Worm (Caenorhabditis elegans) whole organism, L4 larva: Measurements from ENCODE around the gene F54F2.9.

ENCODE experiments used
- D1046.2 ChIP-seq: fragments of 200-800 bp; sonication (Bioruptor generic); IDR thresholded peaks from 2 replicates; pipeline ENCODE4 v1.3.6; 2022; ENCODE audit warnings: missing genetic modification characterization, missing compliant biosample characterization
- T26A8.4 ChIP-seq: fragments of 200-800 bp; sonication (Bioruptor generic); IDR thresholded peaks from 2 replicates; pipeline ENCODE4 v1.3.6; 2022; ENCODE audit warnings: missing genetic modification characterization, missing compliant biosample characterization
- Y5F2A.4 ChIP-seq: fragments of 200-800 bp; sonication (Bioruptor generic); optimal IDR thresholded peaks from 2 replicates; lab custom pipeline; 2018; ENCODE audit warnings: mild to moderate bottlenecking, missing genetic modification characterization, missing compliant biosample characterization
- ZK337.2 ChIP-seq: fragments of 200-800 bp; sonication (Bioruptor generic); IDR thresholded peaks from 2 replicates; pipeline ENCODE4 v1.3.6; 2022; ENCODE audit warnings: missing genetic modification reagents, missing genetic modification characterization, missing compliant biosample characterization
- aly-2 ChIP-seq: sonication (generic microtip); optimal IDR thresholded peaks from 2 replicates; lab custom pipeline; 2018; ENCODE audit warnings: missing biosample characterization, missing genetic modification characterization
- arid-1 ChIP-seq: fragments of 200-800 bp; sonication (Bioruptor generic); conservative IDR thresholded peaks from 2 replicates; pipeline ENCODE4 v1.3.6; 2022; ENCODE audit warnings: missing genetic modification reagents, missing genetic modification characterization, missing compliant biosample characterization
- attf-4 ChIP-seq: sonication (generic microtip); optimal IDR thresholded peaks from 3 replicates; lab custom pipeline; 2017; ENCODE audit warnings: missing biosample characterization, missing genetic modification characterization
- ceh-28 ChIP-seq: fragments of 150-350 bp; optimal IDR thresholded peaks from 2 replicates; lab custom pipeline; 2014; ENCODE audit warnings: missing biosample characterization, missing genetic modification reagents, missing genetic modification characterization
- ceh-32 ChIP-seq: sonication (generic microtip); optimal IDR thresholded peaks from 2 replicates; lab custom pipeline; 2016; ENCODE audit warnings: mild to moderate bottlenecking, missing genetic modification characterization, missing compliant biosample characterization; ENCODE audit not compliant: poor library complexity
- ceh-44 ChIP-seq: fragments of 200-800 bp; sonication (Bioruptor generic); IDR thresholded peaks from 2 replicates; pipeline ENCODE4 v1.3.6; 2022; ENCODE audit warnings: missing genetic modification reagents, missing genetic modification characterization, missing compliant biosample characterization
- ces-1 ChIP-seq: fragments of 150-350 bp; sonication (generic microtip); optimal IDR thresholded peaks from 4 replicates; lab custom pipeline; 2014; ENCODE audit warnings: missing biosample characterization, missing genetic modification reagents, missing genetic modification characterization
- cey-2 ChIP-seq: sonication (generic microtip); optimal IDR thresholded peaks from 3 replicates; lab custom pipeline; 2017; ENCODE audit warnings: missing genetic modification characterization, mild to moderate bottlenecking, missing compliant biosample characterization, antibody characterized with exemption, borderline replicate concordance; ENCODE audit not compliant: insufficient read depth
- ctbp-1 ChIP-seq: fragments of 200-800 bp; sonication (Bioruptor generic); IDR thresholded peaks from 2 replicates; pipeline ENCODE4 v1.3.6; 2022; ENCODE audit warnings: missing genetic modification reagents, missing genetic modification characterization, missing compliant biosample characterization
- daf-12 ChIP-seq: fragments of 150-350 bp; optimal IDR thresholded peaks from 2 replicates; lab custom pipeline; 2014; ENCODE audit warnings: missing biosample characterization, missing genetic modification reagents, missing genetic modification characterization
- daf-16 ChIP-seq, 3 experiments: sonication (generic microtip); optimal IDR thresholded peaks; 2 replicates each; lab custom pipeline; 2016 to 2017; ENCODE audit warnings: missing genetic modification characterization in 3 of 3, missing genetic modification reagents in 3 of 3, mild to moderate bottlenecking in 2 of 3, missing compliant biosample characterization in 2 of 3, missing biosample characterization in 1 of 3, moderate library complexity in 1 of 3
- dmd-6 ChIP-seq: fragments of 200-800 bp; sonication (Bioruptor generic); IDR thresholded peaks from 2 replicates; pipeline ENCODE4 v1.3.6; 2022; ENCODE audit warnings: missing genetic modification reagents, missing genetic modification characterization, missing compliant biosample characterization
- dmd-8 ChIP-seq: fragments of 200-800 bp; sonication (Bioruptor generic); IDR thresholded peaks from 2 replicates; pipeline ENCODE4 v1.3.6; 2022; ENCODE audit warnings: missing genetic modification characterization, missing compliant biosample characterization
- dpl-1 ChIP-seq: fragments of 150-350 bp; optimal IDR thresholded peaks from 2 replicates; lab custom pipeline; 2014; ENCODE audit warnings: missing biosample characterization, missing genetic modification reagents, missing genetic modification characterization
- duxl-1 ChIP-seq: sonication (generic microtip); optimal IDR thresholded peaks from 2 replicates; lab custom pipeline; 2016; ENCODE audit warnings: mild to moderate bottlenecking, missing genetic modification characterization, moderate library complexity, missing compliant biosample characterization; ENCODE audit not compliant: poor library complexity
- dve-1 ChIP-seq: sonication (generic microtip); optimal IDR thresholded peaks from 2 replicates; lab custom pipeline; 2017; ENCODE audit warnings: antibody characterized with exemption, mild to moderate bottlenecking, missing genetic modification characterization, missing compliant biosample characterization; ENCODE audit not compliant: insufficient read depth
- egl-43 ChIP-seq: fragments of 200-800 bp; sonication (Bioruptor generic); IDR thresholded peaks from 2 replicates; pipeline ENCODE4 v1.3.6; 2022; ENCODE audit warnings: missing genetic modification reagents, missing genetic modification characterization, missing compliant biosample characterization
- fos-1 ChIP-seq: fragments of 150-350 bp; optimal IDR thresholded peaks from 2 replicates; lab custom pipeline; 2014; ENCODE audit warnings: missing biosample characterization, missing genetic modification characterization
- gei-8 ChIP-seq: fragments of 200-800 bp; sonication (Bioruptor generic); optimal IDR thresholded peaks from 2 replicates; lab custom pipeline; 2018; ENCODE audit warnings: mild to moderate bottlenecking, missing genetic modification characterization, missing compliant biosample characterization
- hlh-11 ChIP-seq: fragments of 200-800 bp; sonication (Bioruptor generic); optimal IDR thresholded peaks from 2 replicates; lab custom pipeline; 2018; ENCODE audit warnings: mild to moderate bottlenecking, missing genetic modification characterization, missing compliant biosample characterization
- hlh-30 ChIP-seq: sonication (generic microtip); optimal IDR thresholded peaks from 2 replicates; lab custom pipeline; 2017; ENCODE audit warnings: antibody characterized with exemption, mild to moderate bottlenecking, missing genetic modification characterization, missing compliant biosample characterization; ENCODE audit not compliant: insufficient read depth
- jun-1 ChIP-seq: fragments of 150-350 bp; optimal IDR thresholded peaks from 2 replicates; lab custom pipeline; 2014; ENCODE audit warnings: missing biosample characterization, missing genetic modification reagents, missing genetic modification characterization
- lim-7 ChIP-seq: fragments of 200-800 bp; sonication (Bioruptor generic); IDR thresholded peaks from 2 replicates; pipeline ENCODE4 v1.3.6; 2022; ENCODE audit warnings: missing genetic modification characterization, missing compliant biosample characterization
- lin-13 ChIP-seq: fragments of 150-350 bp; optimal IDR thresholded peaks from 2 replicates; lab custom pipeline; 2014; ENCODE audit warnings: missing biosample characterization, missing genetic modification reagents, missing genetic modification characterization
- lin-15B ChIP-seq: fragments of 150-350 bp; sonication (generic microtip); optimal IDR thresholded peaks from 3 replicates; lab custom pipeline; 2014; ENCODE audit warnings: missing biosample characterization, missing genetic modification characterization
- lin-29 ChIP-seq: fragments of 200-800 bp; sonication (Bioruptor generic); IDR thresholded peaks from 2 replicates; pipeline ENCODE4 v1.3.6; 2022; ENCODE audit warnings: missing genetic modification reagents, missing genetic modification characterization, missing compliant biosample characterization
- mdt-29 ChIP-seq: fragments of 200-800 bp; sonication (Bioruptor generic); IDR thresholded peaks from 2 replicates; pipeline ENCODE4 v1.3.6; 2022; ENCODE audit warnings: missing genetic modification reagents, missing genetic modification characterization, missing compliant biosample characterization
- mes-2 ChIP-seq: sonication (generic microtip); optimal IDR thresholded peaks from 2 replicates; lab custom pipeline; 2016; ENCODE audit warnings: missing genotype, mild to moderate bottlenecking, missing genetic modification characterization, missing compliant biosample characterization; ENCODE audit not compliant: poor library complexity, severe bottlenecking
- nhr-42 ChIP-seq: fragments of 200-800 bp; sonication (Bioruptor generic); IDR thresholded peaks from 2 replicates; pipeline ENCODE4 v1.3.6; 2022; ENCODE audit warnings: missing genetic modification characterization, missing compliant biosample characterization
- nhr-6 ChIP-seq: fragments of 150-350 bp; optimal IDR thresholded peaks from 2 replicates; lab custom pipeline; 2014; ENCODE audit warnings: missing biosample characterization, missing genetic modification characterization
- nhr-76 ChIP-seq: fragments of 150-350 bp; optimal IDR thresholded peaks from 2 replicates; lab custom pipeline; 2014; ENCODE audit warnings: missing biosample characterization, missing genetic modification characterization
- nhr-77 ChIP-seq: fragments of 150-350 bp; optimal IDR thresholded peaks from 2 replicates; lab custom pipeline; 2014; ENCODE audit warnings: missing biosample characterization, missing genetic modification characterization
- sdz-12 ChIP-seq: fragments of 200-800 bp; sonication (Bioruptor generic); optimal IDR thresholded peaks from 2 replicates; lab custom pipeline; 2018; ENCODE audit warnings: mild to moderate bottlenecking, missing genetic modification characterization, missing compliant biosample characterization
- skn-1 ChIP-seq: fragments of 150-350 bp; optimal IDR thresholded peaks from 2 replicates; lab custom pipeline; 2014; ENCODE audit warnings: missing biosample characterization, missing genetic modification characterization
- snpc-1.2 ChIP-seq: fragments of 200-800 bp; sonication (Bioruptor generic); IDR thresholded peaks from 2 replicates; pipeline ENCODE4 v1.3.6; 2022; ENCODE audit warnings: missing genetic modification reagents, missing genetic modification characterization, missing compliant biosample characterization
- snpc-4 ChIP-seq: fragments of 150-350 bp; optimal IDR thresholded peaks from 2 replicates; lab custom pipeline; 2014; ENCODE audit warnings: missing biosample characterization, missing genetic modification characterization
- spr-1 ChIP-seq: sonication (generic microtip); optimal IDR thresholded peaks from 2 replicates; lab custom pipeline; 2016; ENCODE audit warnings: mild to moderate bottlenecking, missing genetic modification characterization, missing compliant biosample characterization
- spr-3 ChIP-seq: fragments of 200-800 bp; sonication (Bioruptor generic); optimal IDR thresholded peaks from 2 replicates; lab custom pipeline; 2018; ENCODE audit warnings: mild to moderate bottlenecking, missing genetic modification characterization, missing compliant biosample characterization
- unc-130 ChIP-seq: sonication (generic microtip); optimal IDR thresholded peaks from 2 replicates; lab custom pipeline; 2016; ENCODE audit warnings: missing genetic modification reagents, missing genetic modification characterization, missing compliant biosample characterization
- unc-39 ChIP-seq: sonication (generic microtip); optimal IDR thresholded peaks from 2 replicates; lab custom pipeline; 2017; ENCODE audit warnings: missing biosample characterization, missing genetic modification characterization
- vab-7 ChIP-seq: fragments of 200-800 bp; sonication (Bioruptor generic); IDR thresholded peaks from 2 replicates; pipeline ENCODE4 v1.3.6; 2022; ENCODE audit warnings: missing genetic modification reagents, missing genetic modification characterization, missing compliant biosample characterization
- zag-1 ChIP-seq: fragments of 150-350 bp; optimal IDR thresholded peaks from 2 replicates; lab custom pipeline; 2014; ENCODE audit warnings: missing biosample characterization, missing genetic modification characterization
- zfp-3 ChIP-seq: fragments of 200-800 bp; sonication (Bioruptor generic); conservative IDR thresholded peaks from 2 replicates; pipeline ENCODE4 v1.3.6; 2022; ENCODE audit warnings: missing genetic modification reagents, missing genetic modification characterization, missing compliant biosample characterization
- zip-11 ChIP-seq: fragments of 200-800 bp; sonication (Bioruptor generic); IDR thresholded peaks from 2 replicates; pipeline ENCODE4 v1.3.6; 2022; ENCODE audit warnings: missing genetic modification characterization, missing compliant biosample characterization
- zip-2 ChIP-seq: fragments of 150-350 bp; optimal IDR thresholded peaks from 2 replicates; lab custom pipeline; 2014; ENCODE audit warnings: missing biosample characterization, missing genetic modification characterization
- ztf-11 ChIP-seq: fragments of 150-350 bp; optimal IDR thresholded peaks from 2 replicates; lab custom pipeline; 2014; ENCODE audit warnings: missing biosample characterization, missing genetic modification characterization

F54F2.9 gene

ce11 chrIII:8795595-8796141 lies 31.4 kb downstream of the F54F2.9 start (continued):
- TF ChIP-seq unc-130 (GFP tag; lab: Kevin White, UChicago) (no peak), zag-1 (tag; lab: Kevin White, UChicago) (peak; percentile 78), snpc-4 (tag; lab: Kevin White, UChicago) (peak; percentile 38), ceh-44 (no peak), spr-3 (GFP tag; lab: Kevin White, UChicago) (no peak), ceh-28 (tag; lab: Kevin White, UChicago) (peak; percentile 72), zfp-3 (GFP tag; lab: Robert Waterston, UW) (0 out of 2 replicates have a peak, but pooled peaks have one; percentile 14), skn-1 (peak; percentile 14), zip-11 (GFP tag; lab: Robert Waterston, UW) (no peak), lin-15B (tag; lab: Kevin White, UChicago) (no peak), mes-2 (tag; lab: Kevin White, UChicago) (peak; percentile 69), ceh-32 (tag; lab: Kevin White, UChicago) (peak; percentile 64), ZK337.2 (GFP tag; lab: Robert Waterston, UW) (no peak), ztf-11 (no peak), aly-2 (tag; lab: Kevin White, UChicago) (no peak), T26A8.4 (GFP tag; lab: Robert Waterston, UW) (peak; percentile 92), dmd-8 (GFP tag; lab: Robert Waterston, UW) (no peak), dmd-6 (GFP tag; lab: Robert Waterston, UW) (peak; percentile 93), jun-1 (tag; lab: Kevin White, UChicago) (peak; percentile 87), vab-7 (no peak), Y5F2A.4 (GFP tag; lab: Kevin White, UChicago) (peak; percentile 59), fos-1 (peak; percentile 62), dpl-1 (GFP tag; lab: Kevin White, UChicago) (peak; percentile 68), egl-43 (GFP tag; lab: Robert Waterston, UW) (peak; percentile 94), ctbp-1 (GFP tag; lab: Robert Waterston, UW) (peak; percentile 97), sdz-12 (GFP tag; lab: Kevin White, UChicago) (no peak), spr-1 (tag; lab: Kevin White, UChicago) (peak; percentile 88), gei-8 (peak; percentile 94), zip-2 (tag; lab: Kevin White, UChicago) (no peak), hlh-30 (tag; lab: Kevin White, UChicago) (peak; percentile 95), lin-13 (peak; percentile 94), unc-39 (tag; lab: Kevin White, UChicago) (no peak), attf-4 (tag; lab: Kevin White, UChicago) (peak; percentile 13), nhr-42 (GFP tag; lab: Robert Waterston, UW) (0 out of 2 replicates have a peak, but pooled peaks have one; percentile 52), lin-29 (GFP tag; lab: Robert Waterston, UW) (peak; percentile 78), duxl-1 (peak; percentile 64), mdt-29 (GFP tag; lab: Robert Waterston, UW) (peak; percentile 56; the same call in 1 of the 2 replicates), arid-1 (peak; percentile 88), nhr-76 (tag; lab: Kevin White, UChicago) (no peak), lim-7 (GFP tag; lab: Robert Waterston, UW) (no peak), snpc-1.2 (GFP tag; lab: Robert Waterston, UW) (0 out of 2 replicates have a peak, but pooled peaks have one; percentile 12), nhr-77 (peak; percentile 87), daf-12 (tag; lab: Kevin White, UChicago) (no peak), nhr-6 (tag; lab: Kevin White, UChicago) (peak; percentile 84), daf-16 (GFP tag; optimal IDR thresholded peaks at IDR 0.05; lab: Kevin White, UChicago) (peak; percentile 27 to 83), daf-16 (tag; optimal IDR thresholded peaks at IDR 0.05; lab: Kevin White, UChicago) (peak; percentile 60), ces-1 (GFP tag; lab: Kevin White, UChicago) (peak; percentile 69), hlh-11 (tag; lab: Kevin White, UChicago) (peak; percentile 99), cey-2 (peak; percentile 71), D1046.2 (0 out of 2 replicates have a peak, but pooled peaks have one; percentile 56), dve-1 (tag; lab: Kevin White, UChicago) (peak; percentile 94)
